Worm (Caenorhabditis elegans): ENCODE measurements around the gene B0285.6.

DNA sequence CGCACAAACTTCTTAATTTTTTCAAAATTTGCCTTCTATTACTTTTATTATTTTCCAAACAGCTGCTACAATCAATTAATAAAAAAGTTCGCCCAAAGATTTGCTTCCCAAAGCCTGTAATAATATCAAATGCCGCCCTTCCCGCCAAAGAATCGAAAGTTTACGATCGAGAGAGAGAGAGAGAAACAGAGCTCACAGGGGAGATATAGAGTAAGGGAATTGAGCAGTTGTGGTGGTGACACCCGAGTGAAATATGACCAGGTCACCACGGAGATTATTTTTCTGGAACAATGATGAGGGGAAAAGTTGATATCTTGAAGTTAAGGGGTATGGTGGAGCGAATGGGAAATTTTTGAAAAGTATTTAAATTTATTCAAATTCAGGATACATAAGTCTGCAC is 10.0 kb downstream of the B0285.6 start:
- no peak for TF ChIP-seq ceh-40 (GFP tag; IDR thresholded peaks at IDR 0.05)
- TF ChIP-seq ama-1 (optimal IDR thresholded peaks at IDR 0.05) = no peak
- no peak for TF ChIP-seq ama-1 (GFP tag; optimal IDR thresholded peaks at IDR 0.05)
- TF ChIP-seq lir-1 (GFP tag; conservative IDR thresholded peaks at IDR 0.05) = no peak
- no peak for TF ChIP-seq aptf-2 (GFP tag; conservative IDR thresholded peaks at IDR 0.05)
- TF ChIP-seq B0035.1 (tag; optimal IDR thresholded peaks at IDR 0.05) = no peak
- TF ChIP-seq ztf-18 (tag; optimal IDR thresholded peaks at IDR 0.05) = no peak
- TF ChIP-seq ceh-58 (GFP tag; IDR thresholded peaks at IDR 0.05) = no peak
- no peak for TF ChIP-seq cebp-2 (GFP tag; IDR thresholded peaks at IDR 0.05)
- no peak for TF ChIP-seq bed-2 (GFP tag; IDR thresholded peaks at IDR 0.05)
- no peak for TF ChIP-seq hrde-1 (tag; optimal IDR thresholded peaks at IDR 0.05; ENCODE audit: borderline replicate concordance)
- no peak for TF ChIP-seq cebp-1 (GFP tag; IDR thresholded peaks at IDR 0.05)
- no peak for TF ChIP-seq cebp-1 (tag; optimal IDR thresholded peaks at IDR 0.05)
- no peak for TF ChIP-seq bed-1 (GFP tag; IDR thresholded peaks at IDR 0.05)
